Fruit fly (Drosophila melanogaster) Kc167 (cell line): ENCODE results near the gene CG8916.

ENCODE experiments used
- Myc ChIP-seq: fragments of >200 bp; optimal IDR thresholded peaks from 2 replicates; lab custom pipeline; 2017; ENCODE audit warnings: missing external identifiers
- Sin3A ChIP-seq: fragments of >200 bp; optimal IDR thresholded peaks from 2 replicates; lab custom pipeline; 2018; ENCODE audit warnings: missing external identifiers
- h ChIP-seq: fragments of >200 bp; optimal IDR thresholded peaks from 3 replicates; lab custom pipeline; 2018; ENCODE audit warnings: missing external identifiers
- insv ChIP-seq: fragments of >200 bp; optimal IDR thresholded peaks from 3 replicates; lab custom pipeline; 2018; ENCODE audit warnings: missing external identifiers
- psq ChIP-seq: fragments of >200 bp; optimal IDR thresholded peaks from 2 replicates; lab custom pipeline; 2017; ENCODE audit warnings: missing external identifiers
- ttk ChIP-seq: sonication (Bioruptor generic); optimal IDR thresholded peaks from 2 replicates; lab custom pipeline; 2017; ENCODE audit warnings: missing external identifiers

Gene CG8916

dm6 chrX:15910570-15910969 is 11.2 kb upstream of the CG8916 start, which contains the start of gene Lrp4:
Gene Lrp4, plus strand, starts transcription at chrX:15910870.
- no peak for TF ChIP-seq insv (lab: Kevin White, UChicago)
- TF ChIP-seq ttk, result no peak
- TF ChIP-seq h (lab: Kevin White, UChicago), result no peak
- no peak for TF ChIP-seq Myc (lab: Kevin White, UChicago)
- no peak for TF ChIP-seq Sin3A
- no peak for TF ChIP-seq psq (lab: Kevin White, UChicago)

DNA sequence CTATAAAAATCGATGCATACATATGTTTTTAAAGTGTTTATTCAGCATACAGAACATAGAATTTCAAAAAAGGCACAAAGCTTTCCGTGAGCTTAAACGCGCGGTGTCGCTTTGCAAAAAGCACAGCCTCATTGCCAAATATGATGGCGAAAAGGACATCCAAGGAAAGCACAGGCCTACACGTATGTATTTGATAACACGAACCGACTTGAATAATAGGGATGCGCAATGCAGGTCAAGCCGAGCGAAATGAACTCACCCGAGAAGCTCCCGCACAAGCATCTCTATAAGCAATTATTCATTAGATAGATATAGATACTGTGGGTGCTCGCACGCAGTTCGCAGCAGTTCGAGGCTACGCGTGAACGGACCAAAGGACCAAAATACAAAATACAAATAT is 3.0 kb downstream of the CG8916 start, which contains the start of gene Lcch3:
TSS of gene Lcch3 (plus strand) at position 301 of the 400 bp plus-strand sequence.
- no peak for TF ChIP-seq h (lab: Kevin White, UChicago)
- TF ChIP-seq insv (lab: Kevin White, UChicago), result no peak
- no peak for TF ChIP-seq Myc (lab: Kevin White, UChicago)
- no peak for TF ChIP-seq Sin3A
- TF ChIP-seq ttk, result no peak
- TF ChIP-seq psq (lab: Kevin White, UChicago), result no peak

DNA sequence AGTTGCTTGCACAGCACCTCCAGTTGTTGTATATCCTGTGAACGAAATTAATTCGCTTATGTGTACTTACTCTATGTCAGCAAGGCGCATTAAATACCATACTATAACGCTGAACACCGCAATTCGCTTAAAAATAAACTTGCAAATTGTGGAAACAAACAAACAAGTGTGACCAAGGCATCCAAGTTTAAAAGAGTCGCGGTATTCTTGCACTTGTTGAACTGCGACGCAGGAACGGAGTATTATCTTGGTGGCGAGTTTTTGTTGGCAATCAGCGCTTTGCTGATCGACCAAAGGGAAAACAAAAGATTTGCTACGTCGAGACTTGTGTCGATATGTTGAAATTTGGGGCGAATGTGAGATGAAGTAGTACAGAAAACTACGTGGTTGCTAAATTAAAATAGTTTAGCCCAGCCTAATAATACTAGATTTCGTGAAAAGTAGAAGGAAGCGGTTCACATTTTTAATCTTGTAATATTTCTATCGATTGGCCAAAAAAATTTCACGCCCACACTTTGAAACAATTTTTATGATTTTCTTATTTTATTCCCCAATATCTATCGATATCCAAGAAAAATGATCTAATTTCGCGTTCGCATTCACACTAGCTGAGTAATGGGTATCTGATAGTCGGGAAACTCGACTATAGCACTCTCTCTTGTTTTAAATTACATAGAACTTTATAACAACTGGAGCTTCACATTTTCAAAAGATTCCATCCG is 11.9 kb downstream of the CG8916 start, which contains the start of gene Ranbp16:
TSS of gene Ranbp16 (minus strand) at position 364 of the 722 bp plus-strand sequence.
- TF ChIP-seq ttk (no peak), Sin3A (no peak), h (lab: Kevin White, UChicago) (no peak), psq (lab: Kevin White, UChicago) (no peak), insv (lab: Kevin White, UChicago) (no peak), Myc (lab: Kevin White, UChicago) (no peak)

- TF ChIP-seq psq (lab: Kevin White, UChicago), result no peak
- no peak for TF ChIP-seq Sin3A
- no peak for TF ChIP-seq insv (lab: Kevin White, UChicago)
- TF ChIP-seq Myc (lab: Kevin White, UChicago), result no peak
- TF ChIP-seq ttk, result no peak
- TF ChIP-seq h (lab: Kevin White, UChicago), result no peak
These were observed 12.4 kb downstream of the CG8916 start for dm6 chrX:15934226-15934547.

- no peak for TF ChIP-seq Myc (lab: Kevin White, UChicago)
- no peak for TF ChIP-seq psq (lab: Kevin White, UChicago)
- no peak for TF ChIP-seq Sin3A
- no peak for TF ChIP-seq ttk
- TF ChIP-seq insv (lab: Kevin White, UChicago), result no peak
- TF ChIP-seq h (lab: Kevin White, UChicago), result no peak
These were observed 18.6 kb downstream of the CG8916 start, which contains the start of gene Stim for dm6 chrX:15940105-15940955. Gene Stim, minus strand, starts transcription at chrX:15940451.

- TF ChIP-seq Myc (lab: Kevin White, UChicago), result no peak
- no peak for TF ChIP-seq h (lab: Kevin White, UChicago)
- no peak for TF ChIP-seq Sin3A
- no peak for TF ChIP-seq insv (lab: Kevin White, UChicago)
- TF ChIP-seq psq (lab: Kevin White, UChicago), result no peak
- no peak for TF ChIP-seq ttk
These were observed 19.1 kb downstream of the CG8916 start, which contains the start of gene CG8924 for dm6 chrX:15940956-15941246. Gene CG8924, plus strand, starts transcription at chrX:15941077.

DNA sequence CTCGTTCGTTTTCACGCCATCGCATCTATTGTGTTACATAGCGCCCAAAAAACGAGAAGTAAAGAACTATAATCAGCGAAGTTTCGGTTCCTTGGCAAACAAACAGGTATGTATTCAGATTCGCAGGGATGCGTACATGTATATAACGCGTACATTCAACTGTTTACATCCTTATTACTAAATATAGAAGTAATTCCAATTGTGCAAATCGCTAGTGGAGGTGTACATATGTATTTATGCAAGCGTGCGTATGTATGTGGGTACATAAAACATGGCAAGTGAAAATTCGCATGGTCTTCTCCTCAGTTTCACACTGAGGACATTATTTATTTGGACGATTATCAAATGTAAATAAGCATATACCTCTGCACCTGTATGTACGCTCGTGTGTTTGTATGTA is 19.8 kb downstream of the CG8916 start:
- no peak for TF ChIP-seq Myc (lab: Kevin White, UChicago)
- TF ChIP-seq h (lab: Kevin White, UChicago), result no peak
- TF ChIP-seq insv (lab: Kevin White, UChicago), result no peak
- TF ChIP-seq Sin3A, result no peak
- no peak for TF ChIP-seq ttk
- TF ChIP-seq psq (lab: Kevin White, UChicago), result no peak

DNA sequence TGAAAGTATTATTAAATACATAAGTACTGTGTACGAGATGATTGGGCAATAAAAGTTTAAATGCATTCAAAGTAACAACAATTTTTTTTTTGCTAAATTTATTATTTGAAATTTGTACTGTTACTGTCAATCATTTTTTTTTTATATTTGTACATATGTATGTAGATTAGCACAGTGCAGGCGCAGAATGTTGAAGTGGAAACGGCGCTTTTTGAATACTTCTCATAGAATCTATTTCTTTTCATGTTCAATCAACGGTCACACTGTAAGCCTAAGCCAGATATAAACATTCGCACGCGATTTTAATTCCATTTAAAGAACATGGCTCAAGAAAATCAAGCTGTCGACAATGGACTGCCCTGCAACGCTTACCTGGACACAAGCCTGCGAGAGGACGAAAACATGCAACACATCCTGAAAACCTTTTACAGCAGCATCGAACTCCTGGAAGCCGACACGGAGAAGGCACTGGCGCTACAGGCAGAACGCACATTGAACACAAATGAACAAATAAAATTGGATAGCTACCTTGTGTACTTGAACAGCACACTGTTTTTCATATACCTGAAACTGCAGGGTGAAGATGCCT is 23.1 kb downstream of the CG8916 start, which contains the start of gene Rrp47:
TSS of gene Rrp47 (plus strand) at position 163 of the 589 bp plus-strand sequence.
- TF ChIP-seq psq (lab: Kevin White, UChicago) (no peak), h (lab: Kevin White, UChicago) (no peak), Sin3A (no peak), Myc (lab: Kevin White, UChicago) (no peak), insv (lab: Kevin White, UChicago) (no peak), ttk (no peak)

DNA sequence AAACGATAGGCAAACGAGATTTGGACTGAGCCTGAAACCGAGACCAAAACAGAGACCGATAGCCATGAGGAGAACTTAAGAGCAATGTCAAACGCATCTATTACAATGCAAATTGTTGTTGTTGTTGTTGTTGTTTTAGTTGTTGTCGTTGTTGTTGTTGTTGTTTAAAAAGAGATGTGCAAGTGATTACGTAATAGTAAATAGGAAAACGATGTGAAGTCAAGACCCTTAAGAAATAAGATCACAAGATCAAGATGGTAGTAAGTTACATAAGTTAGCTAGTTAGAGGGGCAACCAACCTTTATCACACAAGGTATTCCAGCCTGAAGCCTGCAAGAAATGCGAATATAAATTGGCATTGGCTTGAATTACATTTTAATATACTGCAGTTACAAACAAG is 28.3 kb downstream of the CG8916 start:
- TF ChIP-seq psq (lab: Kevin White, UChicago), result no peak

DNA sequence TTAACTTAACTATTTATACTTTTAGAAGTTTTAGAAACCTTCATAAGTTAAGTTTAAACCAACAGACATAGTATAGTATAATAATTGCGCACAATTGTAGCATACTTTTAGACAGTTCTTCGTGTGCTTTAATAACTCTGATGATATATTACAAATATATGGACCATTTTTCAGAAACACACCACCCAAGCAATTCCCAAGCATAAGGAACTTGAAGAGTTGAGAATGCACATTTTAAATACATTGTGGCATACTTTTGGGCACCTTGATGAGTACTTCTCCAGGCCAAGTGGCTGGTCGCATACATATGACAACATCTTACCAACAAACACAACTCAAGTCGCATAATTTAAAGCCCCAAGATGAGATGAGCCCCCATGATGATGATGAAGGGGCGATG is 47.8 kb downstream of the CG8916 start:
- TF ChIP-seq h (lab: Kevin White, UChicago) (no peak), Sin3A (no peak), psq (lab: Kevin White, UChicago) (no peak), insv (lab: Kevin White, UChicago) (no peak), ttk (no peak), Myc (lab: Kevin White, UChicago) (no peak)

dm6 chrX:15971574-15971973 is 49.8 kb downstream of the CG8916 start:
- TF ChIP-seq Sin3A (no peak), insv (lab: Kevin White, UChicago) (no peak), ttk (no peak), h (lab: Kevin White, UChicago) (no peak), Myc (lab: Kevin White, UChicago) (no peak), psq (lab: Kevin White, UChicago) (no peak)
